Fruit fly (Drosophila melanogaster): Measurements from ENCODE around the gene CG16721.

Gene CG16721

dm6 chrX:5902701-5903100 lies 23.0 kb downstream of the CG16721 start (continued):
- no peak for TF ChIP-seq abd-A (tag; optimal IDR thresholded peaks at IDR 0.05)
- TF ChIP-seq lola (GFP tag; optimal IDR thresholded peaks at IDR 0.05), result no peak
- no peak for TF ChIP-seq Dref (GFP tag; IDR thresholded peaks at IDR 0.05)
- TF ChIP-seq mam (GFP tag; optimal IDR thresholded peaks at IDR 0.05), result no peak
- 0 out of 3 replicates have a peak, but pooled peaks have one; percentile 33 for TF ChIP-seq CG3726 (GFP tag; IDR thresholded peaks at IDR 0.05)
- peak; percentile 44; the same call in 1 of the 2 replicates for TF ChIP-seq chm (GFP tag; IDR thresholded peaks at IDR 0.05)
- TF ChIP-seq fd96Cb (tag; optimal IDR thresholded peaks at IDR 0.05), result no peak
- TF ChIP-seq CG12236 (GFP tag; optimal IDR thresholded peaks at IDR 0.05), result no peak

- TF ChIP-seq ci (GFP tag; IDR thresholded peaks at IDR 0.05) (0 out of 3 replicates have a peak, but pooled peaks have one; percentile 43), Scr (GFP tag; IDR thresholded peaks at IDR 0.05; ENCODE audit: partially characterized antibody) (no peak), sd (tag; optimal IDR thresholded peaks at IDR 0.05) (peak; percentile 64), CG6272 (GFP tag; IDR thresholded peaks at IDR 0.05) (no peak), sob (GFP tag; IDR thresholded peaks at IDR 0.05) (peak; percentile 27; the same call in 1 of the 2 replicates), cg (GFP tag; optimal IDR thresholded peaks at IDR 0.05) (peak; percentile 72), ewg (GFP tag; optimal IDR thresholded peaks at IDR 0.05) (peak; percentile 57), hth (optimal IDR thresholded peaks at IDR 0.05) (no peak), dysf (GFP tag; IDR thresholded peaks at IDR 0.05) (no peak), Pdp1 (GFP tag; optimal IDR thresholded peaks at IDR 0.05) (peak in 1 of 2 experiments; percentile 26), her (GFP tag; optimal IDR thresholded peaks at IDR 0.05) (no peak), kni (GFP tag; optimal IDR thresholded peaks at IDR 0.05) (peak; percentile 75), MESR4 (GFP tag; optimal IDR thresholded peaks at IDR 0.05) (no peak), Trl (optimal IDR thresholded peaks at IDR 0.05) (peak; percentile 65 to 82), Trl (GFP tag; optimal IDR thresholded peaks at IDR 0.05) (no peak), CG15479 (GFP tag; optimal IDR thresholded peaks at IDR 0.05) (peak; percentile 17), aop (GFP tag; IDR thresholded peaks at IDR 0.05) (no peak), dan (GFP tag; IDR thresholded peaks at IDR 0.05) (no peak), E2f2 (GFP tag; IDR thresholded peaks at IDR 0.05) (0 out of 2 replicates have a peak, but pooled peaks have one; percentile 21), oc (tag; optimal IDR thresholded peaks at IDR 0.05) (peak; percentile 48), Hr39 (optimal IDR thresholded peaks at IDR 0.05) (peak; percentile 96), sqz (GFP tag; optimal IDR thresholded peaks at IDR 0.05) (peak; percentile 11), bbx (GFP tag; IDR thresholded peaks at IDR 0.05; ENCODE audit: partially characterized antibody) (no peak), CG11247 (GFP tag; IDR thresholded peaks at IDR 0.05) (no peak), Awh (GFP tag; IDR thresholded peaks at IDR 0.05) (peak; percentile 77), sens-2 (GFP tag; IDR thresholded peaks at IDR 0.05) (no peak), Med (GFP tag) (peak; percentile 53), CHES-1-like (GFP tag; optimal IDR thresholded peaks at IDR 0.05) (peak; percentile 0), D (optimal IDR thresholded peaks at IDR 0.05) (no peak), D (GFP tag; optimal IDR thresholded peaks at IDR 0.05) (no peak), Kr (GFP tag; optimal IDR thresholded peaks at IDR 0.05) (peak; percentile 56), rib (GFP tag; IDR thresholded peaks at IDR 0.05) (0 out of 2 replicates have a peak, but pooled peaks have one; percentile 40), chinmo (GFP tag; IDR thresholded peaks at IDR 0.05; ENCODE audit: partially characterized antibody) (0 out of 4 replicates have a peak, but pooled peaks have one; percentile 60), CG34422 (GFP tag; IDR thresholded peaks at IDR 0.05) (peak; percentile 71; the same call in 1 of the 3 replicates), corto (GFP tag; optimal IDR thresholded peaks at IDR 0.05) (peak; percentile 63), CG13123 (GFP tag; optimal IDR thresholded peaks at IDR 0.05) (no peak), yki (optimal IDR thresholded peaks at IDR 0.05) (peak; percentile 11), CG17385 (GFP tag; optimal IDR thresholded peaks at IDR 0.05) (peak; percentile 72), sens (GFP tag) (peak; percentile 77), Hr78 (GFP tag; optimal IDR thresholded peaks at IDR 0.05) (peak in 1 of 2 experiments; percentile 15), CG7271 (tag; optimal IDR thresholded peaks at IDR 0.05) (no peak)
These were observed 24.9 kb downstream of the CG16721 start for dm6 chrX:5904377-5905085.
